Fruit fly (Drosophila melanogaster) whole organism, prepupa: ENCODE measurements around the gene CG33664.

Source experiments
- Blimp-1 ChIP-seq: fragments of 200-800 bp; sonication (Bioruptor generic); optimal IDR thresholded peaks from 3 replicates; lab custom pipeline; 2017; ENCODE audit warnings: missing biosample characterization, missing genetic modification characterization, mild to moderate bottlenecking, moderate library complexity, missing genetic modification reagents
- CG10669 ChIP-seq: fragments of 200-800 bp; sonication (Bioruptor generic); optimal IDR thresholded peaks from 3 replicates; lab custom pipeline; 2018; ENCODE audit warnings: missing biosample characterization, mild to moderate bottlenecking, missing genetic modification characterization, moderate library complexity
- CG11294 ChIP-seq: fragments of 200-800 bp; sonication (Bioruptor generic); IDR thresholded peaks from 2 replicates; pipeline ENCODE4 v1.3.6; 2022; ENCODE audit warnings: missing biosample characterization, missing genetic modification characterization
- CG11762 ChIP-seq: fragments of 200-800 bp; sonication (Bioruptor generic); optimal IDR thresholded peaks from 3 replicates; lab custom pipeline; 2016; ENCODE audit warnings: missing biosample characterization, missing genetic modification characterization; ENCODE audit not compliant: insufficient read depth
- CG11902 ChIP-seq: fragments of 200-800 bp; sonication (Bioruptor generic); optimal IDR thresholded peaks from 3 replicates; lab custom pipeline; 2016; ENCODE audit warnings: missing biosample characterization, missing genetic modification characterization
- CG16779 ChIP-seq: fragments of 200-800 bp; sonication (Bioruptor generic); optimal IDR thresholded peaks from 3 replicates; lab custom pipeline; 2017; ENCODE audit warnings: missing biosample characterization, mild to moderate bottlenecking, missing genetic modification characterization
- CG31627 ChIP-seq: fragments of 200-800 bp; sonication (Bioruptor generic); optimal IDR thresholded peaks from 3 replicates; lab custom pipeline; 2016; ENCODE audit warnings: missing biosample characterization, missing genetic modification characterization
- CG32006 ChIP-seq: fragments of 200-800 bp; sonication (Bioruptor generic); optimal IDR thresholded peaks from 3 replicates; lab custom pipeline; 2017; ENCODE audit warnings: missing biosample characterization, mild to moderate bottlenecking, missing genetic modification characterization
- CG34406 ChIP-seq: fragments of 200-800 bp; sonication (Bioruptor generic); optimal IDR thresholded peaks from 3 replicates; lab custom pipeline; 2016; ENCODE audit warnings: missing biosample characterization, missing genetic modification characterization
- CG3919 ChIP-seq: fragments of 200-800 bp; sonication (Bioruptor generic); optimal IDR thresholded peaks from 3 replicates; lab custom pipeline; 2016; ENCODE audit warnings: missing biosample characterization, missing genetic modification characterization
- CG4318 ChIP-seq: fragments of 200-800 bp; sonication (Bioruptor generic); optimal IDR thresholded peaks from 3 replicates; lab custom pipeline; 2017; ENCODE audit warnings: missing biosample characterization, mild to moderate bottlenecking, missing genetic modification characterization
- CG6163 ChIP-seq: fragments of 200-800 bp; sonication (Bioruptor generic); IDR thresholded peaks from 3 replicates; pipeline ENCODE4 v1.3.6; 2022; ENCODE audit warnings: missing biosample characterization, missing genetic modification characterization
- CG6276 ChIP-seq: fragments of 200-800 bp; sonication (Bioruptor generic); optimal IDR thresholded peaks from 2 replicates; lab custom pipeline; 2017; ENCODE audit warnings: missing biosample characterization, mild to moderate bottlenecking, missing genetic modification characterization
- CG6792 ChIP-seq: fragments of 200-800 bp; sonication (Bioruptor generic); optimal IDR thresholded peaks from 3 replicates; lab custom pipeline; 2016; ENCODE audit warnings: missing biosample characterization, missing genetic modification characterization
- CG6808 ChIP-seq: fragments of 200-800 bp; sonication (Bioruptor generic); optimal IDR thresholded peaks from 3 replicates; lab custom pipeline; 2017; ENCODE audit warnings: missing biosample characterization, missing genetic modification characterization, mild to moderate bottlenecking, moderate library complexity, missing genetic modification reagents
- CG6854 ChIP-seq: fragments of 200-800 bp; sonication (Bioruptor generic); optimal IDR thresholded peaks from 2 replicates; lab custom pipeline; 2017; ENCODE audit warnings: missing biosample characterization, mild to moderate bottlenecking, missing genetic modification characterization
- CG7368 ChIP-seq: fragments of 200-800 bp; sonication (Bioruptor generic); optimal IDR thresholded peaks from 3 replicates; lab custom pipeline; 2016; ENCODE audit warnings: missing biosample characterization, missing genetic modification characterization
- CG8119 ChIP-seq: fragments of 200-800 bp; sonication (Bioruptor generic); IDR thresholded peaks from 3 replicates; pipeline ENCODE4 v1.3.6; 2022; ENCODE audit warnings: missing biosample characterization, missing genetic modification characterization
- CG8319 ChIP-seq: fragments of 200-800 bp; sonication (Bioruptor generic); optimal IDR thresholded peaks from 3 replicates; lab custom pipeline; 2016; ENCODE audit warnings: missing biosample characterization, missing genetic modification characterization
- CG9139 ChIP-seq: fragments of 200-800 bp; sonication (Bioruptor generic); optimal IDR thresholded peaks from 3 replicates; lab custom pipeline; 2017; ENCODE audit warnings: missing biosample characterization, mild to moderate bottlenecking, missing genetic modification characterization
- Eip78C ChIP-seq: fragments of 200-800 bp; sonication (Bioruptor generic); peaks from one replicate; lab custom pipeline; 2016; ENCODE audit warnings: missing biosample characterization, missing genetic modification characterization
- Eip93F ChIP-seq: fragments of 200-800 bp; sonication (Bioruptor generic); optimal IDR thresholded peaks from 2 replicates; lab custom pipeline; 2016; ENCODE audit warnings: missing biosample characterization, mild to moderate bottlenecking, missing genetic modification characterization
- Ets21C ChIP-seq: fragments of 200-800 bp; sonication (Bioruptor generic); optimal IDR thresholded peaks from 3 replicates; lab custom pipeline; 2016; ENCODE audit warnings: missing biosample characterization, missing genetic modification characterization
- Hr38 ChIP-seq: sonication (Bioruptor generic); optimal IDR thresholded peaks from 2 replicates; lab custom pipeline; 2016; ENCODE audit warnings: missing biosample characterization, missing genetic modification characterization
- Hr39 ChIP-seq: fragments of 200-800 bp; sonication (Bioruptor generic); optimal IDR thresholded peaks from 2 replicates; lab custom pipeline; 2016; ENCODE audit warnings: missing biosample characterization, missing genetic modification characterization
- Hr4 ChIP-seq: fragments of 200-800 bp; sonication (Bioruptor generic); optimal IDR thresholded peaks from 3 replicates; lab custom pipeline; 2016; ENCODE audit warnings: missing biosample characterization, missing genetic modification characterization
- Lpt ChIP-seq: fragments of 200-800 bp; sonication (Bioruptor generic); optimal IDR thresholded peaks from 3 replicates; lab custom pipeline; 2016; ENCODE audit warnings: missing biosample characterization, missing genetic modification characterization
- Met ChIP-seq: fragments of 200-800 bp; sonication (Bioruptor generic); optimal IDR thresholded peaks from 3 replicates; lab custom pipeline; 2016; ENCODE audit warnings: missing biosample characterization, missing genetic modification characterization
- OdsH ChIP-seq: fragments of 200-800 bp; sonication (Bioruptor generic); optimal IDR thresholded peaks from 3 replicates; lab custom pipeline; 2016; ENCODE audit warnings: missing biosample characterization, missing genetic modification characterization
- Smox ChIP-seq: fragments of 200-800 bp; sonication (Bioruptor generic); optimal IDR thresholded peaks from 3 replicates; lab custom pipeline; 2016; ENCODE audit warnings: missing biosample characterization, missing genetic modification characterization
- Sox102F ChIP-seq: fragments of 200-800 bp; sonication (Bioruptor generic); optimal IDR thresholded peaks from 2 replicates; lab custom pipeline; 2016; ENCODE audit warnings: missing biosample characterization, mild to moderate bottlenecking, missing genetic modification characterization
- Sox14 ChIP-seq: fragments of 200-800 bp; sonication (Bioruptor generic); optimal IDR thresholded peaks from 3 replicates; lab custom pipeline; 2016; ENCODE audit warnings: missing biosample characterization, missing genetic modification characterization
- Sox15 ChIP-seq: fragments of 200-800 bp; sonication (Bioruptor generic); optimal IDR thresholded peaks from 3 replicates; lab custom pipeline; 2016; ENCODE audit warnings: missing biosample characterization, missing genetic modification characterization
- achi ChIP-seq: fragments of 200-800 bp; sonication (Bioruptor generic); optimal IDR thresholded peaks from 3 replicates; lab custom pipeline; 2016; ENCODE audit warnings: missing biosample characterization, missing genetic modification characterization
- acj6 ChIP-seq: fragments of 200-800 bp; sonication (Bioruptor generic); optimal IDR thresholded peaks from 3 replicates; lab custom pipeline; 2016; ENCODE audit warnings: missing biosample characterization, missing genetic modification characterization
- cyc ChIP-seq: fragments of 200-800 bp; sonication (Bioruptor generic); optimal IDR thresholded peaks from 3 replicates; lab custom pipeline; 2016; ENCODE audit warnings: missing biosample characterization, missing genetic modification characterization
- dac ChIP-seq: fragments of 200-800 bp; sonication (Bioruptor generic); optimal IDR thresholded peaks from 2 replicates; lab custom pipeline; 2017; ENCODE audit warnings: missing biosample characterization, mild to moderate bottlenecking, missing genetic modification characterization
- dsx ChIP-seq: fragments of 200-800 bp; optimal IDR thresholded peaks from 3 replicates; lab custom pipeline; 2019; ENCODE audit warnings: missing biosample characterization, mild to moderate bottlenecking, missing genetic modification characterization, moderate library complexity; ENCODE audit not compliant: poor library complexity, severe bottlenecking
- eg ChIP-seq: fragments of 200-800 bp; sonication (Bioruptor generic); IDR thresholded peaks from 3 replicates; pipeline ENCODE4 v1.3.6; 2022; ENCODE audit warnings: missing biosample characterization, missing genetic modification characterization
- esn ChIP-seq: fragments of 200-800 bp; sonication (Bioruptor generic); optimal IDR thresholded peaks from 2 replicates; lab custom pipeline; 2016; ENCODE audit warnings: missing biosample characterization, mild to moderate bottlenecking, missing genetic modification characterization, moderate library complexity
- fd59A ChIP-seq: fragments of 200-800 bp; sonication (Bioruptor generic); optimal IDR thresholded peaks from 2 replicates; lab custom pipeline; 2017; ENCODE audit warnings: missing biosample characterization, mild to moderate bottlenecking, missing genetic modification characterization, missing genetic modification reagents
- fd85E ChIP-seq: fragments of 200-800 bp; sonication (Bioruptor generic); optimal IDR thresholded peaks from 3 replicates; lab custom pipeline; 2016; ENCODE audit warnings: missing biosample characterization, missing genetic modification characterization
- fkh ChIP-seq: fragments of 200-800 bp; sonication (Bioruptor generic); optimal IDR thresholded peaks from 3 replicates; lab custom pipeline; 2017; ENCODE audit warnings: missing biosample characterization, mild to moderate bottlenecking, missing genetic modification characterization, moderate library complexity
- lz ChIP-seq: fragments of 200-800 bp; sonication (Bioruptor generic); optimal IDR thresholded peaks from 3 replicates; lab custom pipeline; 2016; ENCODE audit warnings: missing biosample characterization, missing genetic modification characterization
- net ChIP-seq: fragments of 200-800 bp; sonication (Bioruptor generic); optimal IDR thresholded peaks from 3 replicates; lab custom pipeline; 2016; ENCODE audit warnings: missing biosample characterization, missing genetic modification characterization
- pdm3 ChIP-seq: fragments of 200-800 bp; sonication (Bioruptor generic); optimal IDR thresholded peaks from 3 replicates; lab custom pipeline; 2016; ENCODE audit warnings: missing biosample characterization, missing genetic modification characterization
- salr ChIP-seq, 2 experiments: fragments of 200-800 bp; sonication (Bioruptor generic); optimal IDR thresholded peaks; 3 replicates each; lab custom pipeline; 2016 to 2018; ENCODE audit warnings: missing biosample characterization in 2 of 2, missing genetic modification characterization in 2 of 2, mild to moderate bottlenecking in 1 of 2
- spab ChIP-seq: fragments of 200-800 bp; sonication (Bioruptor generic); optimal IDR thresholded peaks from 2 replicates; lab custom pipeline; 2017; ENCODE audit warnings: missing biosample characterization, mild to moderate bottlenecking, missing genetic modification characterization, missing genetic modification reagents
- ss ChIP-seq, 2 experiments: fragments of 200-800 bp; sonication (Bioruptor generic); optimal IDR thresholded peaks; 2 replicates in 1 of 2; 3 replicates in 1 of 2; lab custom pipeline; 2017 to 2018; ENCODE audit warnings: mild to moderate bottlenecking in 2 of 2, missing biosample characterization in 2 of 2, missing genetic modification characterization in 2 of 2, moderate library complexity in 1 of 2
- svp ChIP-seq: fragments of 200-800 bp; sonication (Bioruptor generic); peaks from one replicate; lab custom pipeline; 2016; ENCODE audit warnings: missing biosample characterization, missing genetic modification characterization
- topi ChIP-seq: fragments of 200-800 bp; sonication (Bioruptor generic); optimal IDR thresholded peaks from 3 replicates; lab custom pipeline; 2016; ENCODE audit warnings: missing biosample characterization, missing genetic modification characterization
- vri ChIP-seq: fragments of 200-800 bp; sonication (Bioruptor generic); optimal IDR thresholded peaks from 3 replicates; lab custom pipeline; 2016; ENCODE audit warnings: missing biosample characterization, mild to moderate bottlenecking, missing genetic modification characterization

The CG33664 gene

dm6 chrX:6366357-6366691, 17.7 kb upstream of the CG33664 start:
- TF ChIP-seq Hr39 (GFP tag; lab: Kevin White, UChicago) (peak; percentile 97), Blimp-1 (GFP tag; lab: Kevin White, UChicago) (peak; percentile 76), Smox (GFP tag; lab: Kevin White, UChicago) (peak; percentile 92), svp (GFP tag; lab: Kevin White, UChicago) (peak; percentile 96), CG4318 (GFP tag; lab: Kevin White, UChicago) (peak; percentile 83), pdm3 (GFP tag; lab: Kevin White, UChicago) (peak; percentile 94), CG11902 (GFP tag; lab: Kevin White, UChicago) (peak; percentile 85), fkh (GFP tag; lab: Kevin White, UChicago) (peak; percentile 47), lz (GFP tag; lab: Kevin White, UChicago) (peak; percentile 96), CG16779 (tag; lab: Kevin White, UChicago) (peak; percentile 84), CG6792 (GFP tag; lab: Kevin White, UChicago) (peak; percentile 90), salr (GFP tag; optimal IDR thresholded peaks at IDR 0.05; lab: Kevin White, UChicago) (peak; percentile 63 to 77), CG31627 (GFP tag; lab: Kevin White, UChicago) (peak; percentile 96), Lpt (GFP tag; lab: Kevin White, UChicago) (peak; percentile 87), Sox14 (GFP tag; lab: Kevin White, UChicago) (peak; percentile 95), OdsH (peak; percentile 92), achi (peak; percentile 85), CG8119 (GFP tag; lab: Robert Waterston, UW) (peak; percentile 94), fd59A (peak; percentile 60), CG6163 (GFP tag; lab: Robert Waterston, UW) (peak; percentile 97), vri (peak; percentile 92), CG8319 (GFP tag; lab: Kevin White, UChicago) (peak; percentile 80), CG6276 (GFP tag; lab: Kevin White, UChicago) (peak; percentile 91), Sox102F (peak; percentile 94), Hr38 (GFP tag; lab: Kevin White, UChicago) (peak; percentile 83), spab (GFP tag; lab: Kevin White, UChicago) (peak; percentile 62), Sox15 (GFP tag; lab: Kevin White, UChicago) (peak; percentile 85), Met (GFP tag; lab: Kevin White, UChicago) (peak; percentile 94), CG9139 (GFP tag; lab: Kevin White, UChicago) (peak; percentile 15), Ets21C (peak; percentile 93), cyc (GFP tag; lab: Kevin White, UChicago) (peak; percentile 96), CG6808 (GFP tag; lab: Kevin White, UChicago) (peak; percentile 54), CG7368 (GFP tag; lab: Kevin White, UChicago) (peak; percentile 89), fd85E (GFP tag; lab: Kevin White, UChicago) (peak; percentile 66), CG32006 (GFP tag; lab: Kevin White, UChicago) (peak; percentile 93), CG6854 (peak; percentile 60), dac (GFP tag; lab: Kevin White, UChicago) (peak; percentile 87), esn (peak; percentile 94), Eip93F (peak; percentile 79), topi (GFP tag; lab: Kevin White, UChicago) (peak; percentile 94), Eip78C (GFP tag; lab: Kevin White, UChicago) (peak; percentile 97), ss (GFP tag; optimal IDR thresholded peaks at IDR 0.05; lab: Kevin White, UChicago) (peak; percentile 41 to 70), CG34406 (GFP tag; lab: Kevin White, UChicago) (peak; percentile 82), CG11762 (GFP tag; lab: Kevin White, UChicago) (peak; percentile 69), eg (peak; percentile 98), Hr4 (GFP tag; lab: Kevin White, UChicago) (peak; percentile 95), CG11294 (GFP tag; lab: Robert Waterston, UW) (peak; percentile 93), net (GFP tag; lab: Kevin White, UChicago) (peak; percentile 89), acj6 (GFP tag; lab: Kevin White, UChicago) (peak; percentile 87), dsx (peak; percentile 57), CG10669 (GFP tag; lab: Kevin White, UChicago) (peak; percentile 81), CG3919 (peak; percentile 91)
